Fruit fly (Drosophila melanogaster): ENCODE results near the gene pasi1.

The pasi1 gene

dm6 chr3R:17795075-17795420, at the start of gene pasi1:
Gene pasi1, plus strand, starts transcription at chr3R:17795075.
- TF ChIP-seq Deaf1 (tag; optimal IDR thresholded peaks at IDR 0.05) (no peak), MBD-R2 (GFP tag; IDR thresholded peaks at IDR 0.05) (peak; percentile 37), gem (tag; optimal IDR thresholded peaks at IDR 0.05) (no peak), CG8290 (GFP tag; optimal IDR thresholded peaks at IDR 0.05) (no peak), CG8290 (tag; optimal IDR thresholded peaks at IDR 0.05) (no peak), CG14014 (GFP tag; IDR thresholded peaks at IDR 0.05) (no peak), C15 (GFP tag; IDR thresholded peaks at IDR 0.05) (no peak), Ssrp (tag; optimal IDR thresholded peaks at IDR 0.05) (no peak), Dll (GFP tag; IDR thresholded peaks at IDR 0.05; ENCODE audit: partially characterized antibody) (no peak; the same call in 3 of the 4 replicates), MESR4 (GFP tag; optimal IDR thresholded peaks at IDR 0.05) (peak; percentile 73), BEAF-32 (GFP tag; optimal IDR thresholded peaks at IDR 0.05) (peak; percentile 37), CG18619 (GFP tag; optimal IDR thresholded peaks at IDR 0.05) (no peak), CG2712 (tag; optimal IDR thresholded peaks at IDR 0.05) (no peak), sna (GFP tag; IDR thresholded peaks at IDR 0.05; ENCODE audit: partially characterized antibody) (0 out of 2 replicates have a peak, but pooled peaks have one; percentile 7), YL-1 (GFP tag; optimal IDR thresholded peaks at IDR 0.05) (peak; percentile 8), CG13287 (GFP tag; IDR thresholded peaks at IDR 0.05; ENCODE audit: partially characterized antibody) (0 out of 2 replicates have a peak, but pooled peaks have one; percentile 4), sug (tag; optimal IDR thresholded peaks at IDR 0.05) (no peak), CG10147 (GFP tag; optimal IDR thresholded peaks at IDR 0.05) (no peak), Sry-δ (GFP tag; optimal IDR thresholded peaks at IDR 0.05) (peak; percentile 4), CG4617 (GFP tag; optimal IDR thresholded peaks at IDR 0.05; ENCODE audit: borderline replicate concordance) (peak; percentile 62), bowl (GFP tag; IDR thresholded peaks at IDR 0.05) (no peak), CG6683 (GFP tag; optimal IDR thresholded peaks at IDR 0.05) (no peak), her (GFP tag; optimal IDR thresholded peaks at IDR 0.05) (peak; percentile 5), Scr (GFP tag; IDR thresholded peaks at IDR 0.05; ENCODE audit: partially characterized antibody) (peak; percentile 4; the same call in 1 of the 2 replicates), CG16815 (GFP tag; optimal IDR thresholded peaks at IDR 0.05) (no peak), CG6791 (GFP tag; IDR thresholded peaks at IDR 0.05; ENCODE audit: partially characterized antibody) (peak; percentile 60; the same call in 1 of the 3 replicates), Hr39 (optimal IDR thresholded peaks at IDR 0.05) (no peak), Bgb (GFP tag; IDR thresholded peaks at IDR 0.05; ENCODE audit: partially characterized antibody) (0 out of 2 replicates have a peak, but pooled peaks have one; percentile 36)

- TF ChIP-seq en (GFP tag; optimal IDR thresholded peaks at IDR 0.05): no peak
- TF ChIP-seq Hr39 (optimal IDR thresholded peaks at IDR 0.05): no peak
- TF ChIP-seq GATAe (GFP tag; conservative IDR thresholded peaks at IDR 0.05): peak; percentile 63
- TF ChIP-seq pita (GFP tag; optimal IDR thresholded peaks at IDR 0.05): no peak
- peak; percentile 55 for TF ChIP-seq sug (tag; optimal IDR thresholded peaks at IDR 0.05)
- TF ChIP-seq yki (optimal IDR thresholded peaks at IDR 0.05): no peak
- TF ChIP-seq schlank (tag; optimal IDR thresholded peaks at IDR 0.05): no peak
- peak; percentile 2 for TF ChIP-seq Fer1 (GFP tag; optimal IDR thresholded peaks at IDR 0.05)
- no peak for TF ChIP-seq CG12744 (GFP tag; optimal IDR thresholded peaks at IDR 0.05)
- TF ChIP-seq CG2875 (GFP tag; optimal IDR thresholded peaks at IDR 0.05): no peak
- TF ChIP-seq CG10274 (GFP tag; optimal IDR thresholded peaks at IDR 0.05): no peak
- no peak for TF ChIP-seq bcd (GFP tag; optimal IDR thresholded peaks at IDR 0.05)
- TF ChIP-seq sqz (GFP tag; optimal IDR thresholded peaks at IDR 0.05): no peak
- TF ChIP-seq lab (GFP tag; optimal IDR thresholded peaks at IDR 0.05): peak; percentile 28
- no peak for TF ChIP-seq CG31224 (GFP tag; IDR thresholded peaks at IDR 0.05)
- no peak for TF ChIP-seq CoRest (tag; optimal IDR thresholded peaks at IDR 0.05)
- TF ChIP-seq CG6654 (GFP tag; optimal IDR thresholded peaks at IDR 0.05): no peak
- peak; percentile 11 for TF ChIP-seq cg (GFP tag; optimal IDR thresholded peaks at IDR 0.05)
- TF ChIP-seq Oli (tag; optimal IDR thresholded peaks at IDR 0.05): no peak
- TF ChIP-seq Tbp (GFP tag; optimal IDR thresholded peaks at IDR 0.05): no peak
- no peak for TF ChIP-seq gt (GFP tag; IDR thresholded peaks at IDR 0.05)
- no peak for TF ChIP-seq CG34376 (GFP tag; optimal IDR thresholded peaks at IDR 0.05)
- TF ChIP-seq CG13287 (GFP tag; IDR thresholded peaks at IDR 0.05; ENCODE audit: partially characterized antibody): no peak
- no peak for TF ChIP-seq ranshi (GFP tag; IDR thresholded peaks at IDR 0.05)
- no peak for TF ChIP-seq Abd-B (GFP tag; optimal IDR thresholded peaks at IDR 0.05)
- TF ChIP-seq CG43689 (GFP tag; IDR thresholded peaks at IDR 0.05): no peak
These were observed 36.0 kb upstream of the pasi1 start for dm6 chr3R:17758905-17759304.

All from whole organism, embryonic.